Worm (Caenorhabditis elegans) whole organism, L1 larva: ENCODE results near the gene taf-12.

Experiments used
- aha-1 ChIP-seq: fragments of 150-350 bp; optimal IDR thresholded peaks from 2 replicates; lab custom pipeline; 2014; ENCODE audit warnings: missing biosample characterization, missing genetic modification characterization
- isw-1 ChIP-seq: fragments of 200-800 bp; sonication (Bioruptor generic); IDR thresholded peaks from 2 replicates; pipeline ENCODE4 v1.3.6; 2022; ENCODE audit warnings: missing genetic modification characterization, missing compliant biosample characterization
- jun-1 ChIP-seq: fragments of 150-350 bp; optimal IDR thresholded peaks from 2 replicates; lab custom pipeline; 2014; ENCODE audit warnings: missing biosample characterization, missing genetic modification reagents, missing genetic modification characterization
- nhr-11 ChIP-seq: fragments of 150-350 bp; optimal IDR thresholded peaks from 2 replicates; lab custom pipeline; 2014; ENCODE audit warnings: missing biosample characterization, missing genetic modification characterization

ce11 chrIII:11907177-11907576, 38.1 kb upstream of the taf-12 start, which contains the start of gene sdz-33:
- TF ChIP-seq isw-1 (GFP tag; lab: Robert Waterston, UW) (no peak), jun-1 (tag; lab: Kevin White, UChicago) (no peak), aha-1 (tag; lab: Kevin White, UChicago) (no peak), nhr-11 (tag; lab: Kevin White, UChicago) (no peak)
